Fruit fly (Drosophila melanogaster) whole organism, embryonic: ENCODE measurements around the gene CG1999.
A peak's percentile ranks its signal among the peaks of the same experiment; 100 is the strongest.

Experiments used
- Ada2b ChIP-seq: fragments of 200-800 bp; sonication (Bioruptor generic); IDR thresholded peaks from 2 replicates; pipeline ENCODE4 v1.3.6; 2022; ENCODE audit warnings: missing biosample characterization, missing genetic modification characterization
- CG10431 ChIP-seq: fragments of 200-800 bp; sonication (Bioruptor generic); optimal IDR thresholded peaks from 3 replicates; lab custom pipeline; 2018; ENCODE audit warnings: missing biosample characterization, mild to moderate bottlenecking, missing genetic modification characterization
- CG12104 ChIP-seq: fragments of 200-800 bp; sonication (Bioruptor generic); optimal IDR thresholded peaks from 3 replicates; lab custom pipeline; 2016; ENCODE audit warnings: missing biosample characterization, missing genetic modification characterization
- CG12155 ChIP-seq: fragments of 200-800 bp; sonication (Bioruptor generic); optimal IDR thresholded peaks from 3 replicates; lab custom pipeline; 2016; ENCODE audit warnings: missing biosample characterization, missing genetic modification characterization
- CG13296 ChIP-seq: fragments of 200-800 bp; sonication (Bioruptor generic); optimal IDR thresholded peaks from 3 replicates; lab custom pipeline; 2018; ENCODE audit warnings: missing biosample characterization, mild to moderate bottlenecking, missing genetic modification characterization
- CG15073 ChIP-seq: fragments of 200-800 bp; sonication (Bioruptor generic); optimal IDR thresholded peaks from 2 replicates; lab custom pipeline; 2016; ENCODE audit warnings: missing biosample characterization, missing genetic modification characterization
- CG15514 ChIP-seq: fragments of 200-800 bp; sonication (Bioruptor generic); optimal IDR thresholded peaks from 3 replicates; lab custom pipeline; 2017; ENCODE audit warnings: missing biosample characterization, missing genetic modification characterization, mild to moderate bottlenecking, moderate library complexity, missing genetic modification reagents
- CG16813 ChIP-seq: fragments of 200-800 bp; sonication (Bioruptor generic); IDR thresholded peaks from 3 replicates; pipeline ENCODE4 v1.3.6; 2022; ENCODE audit warnings: missing biosample characterization, missing genetic modification characterization; ENCODE audit not compliant: partially characterized antibody
- CG18011 ChIP-seq: fragments of 200-800 bp; sonication (Bioruptor generic); optimal IDR thresholded peaks from 2 replicates; lab custom pipeline; 2017; ENCODE audit warnings: missing biosample characterization, missing genetic modification characterization, mild to moderate bottlenecking, moderate library complexity, missing genotype
- CG3065 ChIP-seq: fragments of 200-800 bp; sonication (Bioruptor generic); optimal IDR thresholded peaks from 2 replicates; lab custom pipeline; 2016; ENCODE audit warnings: missing biosample characterization, missing genetic modification characterization
- CG34376 ChIP-seq: fragments of 200-800 bp; sonication (Bioruptor generic); optimal IDR thresholded peaks from 2 replicates; lab custom pipeline; 2018; ENCODE audit warnings: missing biosample characterization, mild to moderate bottlenecking, missing genetic modification characterization
- CG4424 ChIP-seq: fragments of 200-800 bp; sonication (Bioruptor generic); optimal IDR thresholded peaks from 3 replicates; lab custom pipeline; 2016; ENCODE audit warnings: missing biosample characterization, missing genetic modification characterization
- CG6791 ChIP-seq: fragments of 200-800 bp; sonication (Bioruptor generic); IDR thresholded peaks from 3 replicates; pipeline ENCODE4 v1.3.6; 2022; ENCODE audit warnings: missing biosample characterization, missing genetic modification characterization; ENCODE audit not compliant: partially characterized antibody
- CG7928 ChIP-seq: fragments of 200-800 bp; sonication (Bioruptor generic); optimal IDR thresholded peaks from 2 replicates; lab custom pipeline; 2017; ENCODE audit warnings: missing biosample characterization, mild to moderate bottlenecking, missing genetic modification characterization
- CG8089 ChIP-seq: fragments of 200-800 bp; sonication (Bioruptor generic); optimal IDR thresholded peaks from 3 replicates; lab custom pipeline; 2016; ENCODE audit warnings: missing biosample characterization, missing genetic modification characterization
- CG8290 ChIP-seq, 3 experiments: fragments of 200-800 bp; sonication (Bioruptor generic); optimal IDR thresholded peaks; 2 replicates each; lab custom pipeline; 2016 to 2019; ENCODE audit warnings: missing biosample characterization in 3 of 3, missing genetic modification characterization in 3 of 3, mild to moderate bottlenecking in 2 of 3, moderate library complexity in 1 of 3
- CG9609 ChIP-seq: fragments of 200-800 bp; sonication (Bioruptor generic); optimal IDR thresholded peaks from 3 replicates; lab custom pipeline; 2016; ENCODE audit warnings: missing biosample characterization, missing genetic modification characterization
- CG9932 ChIP-seq: fragments of 200-800 bp; sonication (Bioruptor generic); IDR thresholded peaks from 2 replicates; pipeline ENCODE4 v1.3.6; 2022; ENCODE audit warnings: missing biosample characterization, missing genetic modification characterization
- CHES-1-like ChIP-seq: fragments of 200-800 bp; sonication (Bioruptor generic); optimal IDR thresholded peaks from 2 replicates; lab custom pipeline; 2016; ENCODE audit warnings: missing biosample characterization, missing genetic modification characterization
- Drgx ChIP-seq: fragments of 200-800 bp; sonication (Bioruptor generic); IDR thresholded peaks from 2 replicates; pipeline ENCODE4 v1.3.6; 2022; ENCODE audit warnings: missing biosample characterization, missing genetic modification characterization
- ERR ChIP-seq: fragments of 200-800 bp; sonication (Bioruptor generic); optimal IDR thresholded peaks from 2 replicates; lab custom pipeline; 2016; ENCODE audit warnings: missing biosample characterization, missing genetic modification characterization
- Fer2 ChIP-seq: fragments of 200-800 bp; sonication (Bioruptor generic); optimal IDR thresholded peaks from 2 replicates; lab custom pipeline; 2018; ENCODE audit warnings: missing biosample characterization, mild to moderate bottlenecking, missing genetic modification characterization, moderate library complexity
- Gsc ChIP-seq: fragments of 200-800 bp; sonication (Bioruptor generic); IDR thresholded peaks from 2 replicates; pipeline ENCODE4 v1.3.6; 2022; ENCODE audit warnings: missing biosample characterization, missing genetic modification characterization
- Gug ChIP-seq: fragments of 200-800 bp; sonication (Bioruptor generic); IDR thresholded peaks from 4 replicates; pipeline ENCODE4 v1.3.6; 2022; ENCODE audit warnings: missing biosample characterization, missing genetic modification characterization
- H15 ChIP-seq: fragments of 200-800 bp; sonication (Bioruptor generic); IDR thresholded peaks from 3 replicates; pipeline ENCODE4 v1.3.6; 2022; ENCODE audit warnings: missing biosample characterization, missing genetic modification characterization
- Max ChIP-seq: fragments of 200-800 bp; sonication (Bioruptor generic); optimal IDR thresholded peaks from 2 replicates; lab custom pipeline; 2016; ENCODE audit warnings: missing biosample characterization, mild to moderate bottlenecking, missing genetic modification characterization
- Mes4 ChIP-seq: fragments of 200-800 bp; sonication (Bioruptor generic); optimal IDR thresholded peaks from 2 replicates; lab custom pipeline; 2016; ENCODE audit warnings: missing biosample characterization, missing genetic modification characterization
- Ptx1 ChIP-seq: fragments of 200-800 bp; sonication (Bioruptor generic); IDR thresholded peaks from 2 replicates; pipeline ENCODE4 v1.3.6; 2022; ENCODE audit warnings: missing biosample characterization, missing genetic modification characterization
- abd-A ChIP-seq: fragments of 200-800 bp; sonication (Bioruptor generic); optimal IDR thresholded peaks from 3 replicates; lab custom pipeline; 2019; ENCODE audit warnings: missing biosample characterization, mild to moderate bottlenecking, missing genetic modification characterization, moderate library complexity
- chinmo ChIP-seq: fragments of 200-800 bp; sonication (Bioruptor generic); IDR thresholded peaks from 4 replicates; pipeline ENCODE4 v1.3.6; 2022; ENCODE audit warnings: missing biosample characterization, missing genetic modification characterization; ENCODE audit not compliant: partially characterized antibody
- cwo ChIP-seq: fragments of 200-800 bp; sonication (Bioruptor generic); optimal IDR thresholded peaks from 3 replicates; lab custom pipeline; 2017; ENCODE audit warnings: missing biosample characterization, missing genetic modification characterization, mild to moderate bottlenecking, moderate library complexity, missing genetic modification reagents
- da ChIP-seq: fragments of 200-800 bp; sonication (Bioruptor generic); optimal IDR thresholded peaks from 2 replicates; lab custom pipeline; 2016; ENCODE audit warnings: missing biosample characterization, missing genetic modification characterization
- dmrt99B ChIP-seq: fragments of 200-800 bp; sonication (Bioruptor generic); optimal IDR thresholded peaks from 2 replicates; lab custom pipeline; 2018; ENCODE audit warnings: missing biosample characterization, mild to moderate bottlenecking, missing genetic modification characterization, moderate library complexity
- dpn ChIP-seq, 2 experiments: fragments of 200-800 bp; sonication (Bioruptor generic); optimal IDR thresholded peaks; 3 replicates each; lab custom pipeline; 2016; ENCODE audit warnings: missing biosample characterization in 2 of 2, missing genetic modification characterization in 2 of 2
- eve ChIP-seq, 2 experiments: fragments of >200 bp; optimal IDR thresholded peaks; 2 replicates each; lab custom pipeline; 2017; ENCODE audit warnings: missing biosample characterization in 2 of 2, missing genetic modification characterization in 2 of 2
- ftz-f1 ChIP-seq: fragments of 200-800 bp; sonication (Bioruptor generic); optimal IDR thresholded peaks from 2 replicates; lab custom pipeline; 2016; ENCODE audit warnings: missing biosample characterization, missing genetic modification characterization
- gem ChIP-seq: fragments of 200-800 bp; sonication (Bioruptor generic); optimal IDR thresholded peaks from 2 replicates; lab custom pipeline; 2019; ENCODE audit warnings: missing biosample characterization, mild to moderate bottlenecking, missing genetic modification characterization, moderate library complexity
- grn ChIP-seq: fragments of 200-800 bp; sonication (Bioruptor generic); optimal IDR thresholded peaks from 3 replicates; lab custom pipeline; 2017; ENCODE audit warnings: missing biosample characterization, missing genetic modification characterization
- ham ChIP-seq: fragments of 200-800 bp; sonication (Bioruptor generic); IDR thresholded peaks from 2 replicates; pipeline ENCODE4 v1.3.6; 2022; ENCODE audit warnings: missing biosample characterization, missing genetic modification characterization
- jumu ChIP-seq: fragments of 200-800 bp; sonication (Bioruptor generic); optimal IDR thresholded peaks from 3 replicates; lab custom pipeline; 2016; ENCODE audit warnings: missing biosample characterization, missing genetic modification characterization
- kay ChIP-seq: fragments of 200-800 bp; sonication (Bioruptor generic); optimal IDR thresholded peaks from 2 replicates; lab custom pipeline; 2016; ENCODE audit warnings: missing biosample characterization, missing genetic modification characterization
- lbe ChIP-seq: fragments of 200-800 bp; sonication (Bioruptor generic); optimal IDR thresholded peaks from 2 replicates; lab custom pipeline; 2016; ENCODE audit warnings: missing biosample characterization, mild to moderate bottlenecking, missing genetic modification characterization
- lilli ChIP-seq: fragments of 200-800 bp; sonication (Bioruptor generic); optimal IDR thresholded peaks from 3 replicates; lab custom pipeline; 2016; ENCODE audit warnings: missing biosample characterization, missing genetic modification characterization
- onecut ChIP-seq: fragments of 200-800 bp; sonication (Bioruptor generic); IDR thresholded peaks from 2 replicates; pipeline ENCODE4 v1.3.6; 2022; ENCODE audit warnings: missing biosample characterization, missing genetic modification characterization
- slbo ChIP-seq: fragments of 200-800 bp; sonication (Bioruptor generic); IDR thresholded peaks from 2 replicates; pipeline ENCODE4 v1.3.6; 2022; ENCODE audit warnings: missing biosample characterization, missing genetic modification characterization
- sob ChIP-seq: fragments of 200-800 bp; sonication (Bioruptor generic); IDR thresholded peaks from 2 replicates; pipeline ENCODE4 v1.3.6; 2022; ENCODE audit warnings: missing biosample characterization, missing genetic modification characterization
- stwl ChIP-seq: fragments of 200-800 bp; sonication (Bioruptor generic); optimal IDR thresholded peaks from 3 replicates; lab custom pipeline; 2018; ENCODE audit warnings: missing biosample characterization, mild to moderate bottlenecking, missing genetic modification characterization, moderate library complexity
- tin ChIP-seq: fragments of 200-800 bp; sonication (Bioruptor generic); optimal IDR thresholded peaks from 3 replicates; lab custom pipeline; 2016; ENCODE audit warnings: missing biosample characterization, missing genetic modification characterization

CG1999 gene

DNA sequence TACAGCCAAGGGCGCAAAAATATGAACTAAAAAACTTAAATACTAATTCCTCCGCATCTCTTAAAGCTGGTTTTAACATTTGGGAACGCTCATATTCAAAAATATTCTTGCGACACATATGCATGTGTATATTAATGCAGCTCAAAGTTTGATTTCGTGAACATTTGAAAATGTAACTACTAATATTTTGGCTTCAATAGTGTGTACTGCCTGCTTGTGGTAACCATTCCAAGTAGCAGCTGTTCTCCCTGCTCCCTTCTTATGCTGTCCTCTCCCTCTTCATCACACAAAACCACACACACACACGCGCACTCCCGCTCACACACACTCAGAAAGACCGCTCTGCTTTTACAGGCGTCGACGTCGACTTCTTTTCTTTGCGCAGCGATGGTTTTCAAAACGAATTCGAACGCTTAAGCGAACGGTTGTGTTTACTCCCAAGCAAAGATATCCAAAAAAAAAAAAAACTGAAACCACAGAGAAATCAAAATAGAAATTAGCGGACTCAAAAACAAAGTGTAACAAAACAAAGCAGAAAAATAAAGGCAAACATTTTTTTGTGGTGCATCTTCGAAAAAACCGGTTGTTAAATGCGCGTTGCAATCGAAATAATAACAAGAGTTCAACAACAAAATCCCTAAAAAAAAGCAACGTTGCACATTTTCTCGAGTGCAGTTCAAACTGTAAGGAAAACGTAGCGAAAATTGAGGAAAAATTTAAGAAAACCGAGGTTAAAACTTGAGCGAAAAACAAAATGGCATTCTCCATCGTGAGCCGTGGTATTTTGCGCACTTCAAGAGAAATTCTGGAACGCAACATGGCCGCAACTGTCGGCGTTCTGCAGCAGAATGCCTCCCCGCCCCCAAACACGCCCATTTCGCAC lies 21.4 kb upstream of the CG1999 start, which contains the start of gene CBP (continued):
- TF ChIP-seq lbe (peak; percentile 83), CG15514 (GFP tag; lab: Kevin White, UChicago) (peak; percentile 90), CG7928 (GFP tag; lab: Kevin White, UChicago) (peak; percentile 74), kay (GFP tag; lab: Kevin White, UChicago) (peak; percentile 95), Gug (GFP tag; lab: Robert Waterston, UW) (peak; percentile 93), gem (tag; lab: Kevin White, UChicago) (peak; percentile 99), slbo (GFP tag; lab: Robert Waterston, UW) (peak; percentile 91), CG10431 (GFP tag; lab: Kevin White, UChicago) (peak; percentile 98), CG8089 (GFP tag; lab: Kevin White, UChicago) (peak; percentile 98), CG13296 (GFP tag; lab: Kevin White, UChicago) (peak; percentile 97), CG3065 (GFP tag; lab: Kevin White, UChicago) (peak; percentile 94), jumu (GFP tag; lab: Kevin White, UChicago) (peak; percentile 97), dpn (GFP tag; optimal IDR thresholded peaks at IDR 0.05; lab: Kevin White, UChicago) (peak; percentile 97 to 98), dmrt99B (tag; lab: Kevin White, UChicago) (peak; percentile 99), ERR (GFP tag; lab: Kevin White, UChicago) (peak; percentile 94), chinmo (GFP tag; lab: Robert Waterston, UW) (peak; percentile 65; the same call in 2 of the 4 replicates), Drgx (GFP tag; lab: Robert Waterston, UW) (peak; percentile 90), Fer2 (tag; lab: Kevin White, UChicago) (peak; percentile 90), Mes4 (GFP tag; lab: Kevin White, UChicago) (peak; percentile 98), Gsc (GFP tag; lab: Robert Waterston, UW) (peak; percentile 93), ham (peak; percentile 76), da (GFP tag; lab: Kevin White, UChicago) (peak; percentile 97), Ada2b (GFP tag; lab: Robert Waterston, UW) (peak; percentile 93), CG9609 (GFP tag; lab: Kevin White, UChicago) (peak; percentile 97), Ptx1 (peak; percentile 97), CHES-1-like (peak; percentile 94), CG12155 (GFP tag; lab: Kevin White, UChicago) (peak; percentile 93), CG6791 (0 out of 3 replicates have a peak, but pooled peaks have one; percentile 16), sob (GFP tag; lab: Robert Waterston, UW) (peak; percentile 93), ftz-f1 (GFP tag; lab: Kevin White, UChicago) (peak; percentile 69), CG34376 (GFP tag; lab: Kevin White, UChicago) (peak; percentile 91), abd-A (tag; lab: Kevin White, UChicago) (peak; percentile 81), grn (GFP tag; lab: Kevin White, UChicago) (peak; percentile 72), CG12104 (peak; percentile 97), Max (peak; percentile 95), CG16813 (GFP tag; lab: Robert Waterston, UW) (no peak), stwl (tag; lab: Kevin White, UChicago) (peak; percentile 86), CG9932 (GFP tag; lab: Robert Waterston, UW) (peak; percentile 88), CG8290 (GFP tag; optimal IDR thresholded peaks at IDR 0.05; lab: Kevin White, UChicago) (peak; percentile 97), CG8290 (tag; optimal IDR thresholded peaks at IDR 0.05; lab: Kevin White, UChicago) (peak; percentile 94 to 98), CG15073 (GFP tag; lab: Kevin White, UChicago) (peak; percentile 84), tin (GFP tag; lab: Kevin White, UChicago) (peak; percentile 98), eve (GFP tag; optimal IDR thresholded peaks at IDR 0.05; lab: Kevin White, UChicago) (peak; percentile 53 to 99), onecut (GFP tag; lab: Robert Waterston, UW) (peak; percentile 96), H15 (GFP tag; lab: Robert Waterston, UW) (peak; percentile 94), lilli (GFP tag; lab: Kevin White, UChicago) (peak; percentile 96), cwo (GFP tag; lab: Kevin White, UChicago) (peak; percentile 94), CG4424 (GFP tag; lab: Kevin White, UChicago) (peak; percentile 98), CG18011 (GFP tag; lab: Kevin White, UChicago) (peak; percentile 85)
